Worm (Caenorhabditis elegans): ENCODE data around the gene srb-1.
A peak's percentile ranks its signal among the peaks of the same experiment; 100 is the strongest.

The srb-1 gene

DNA sequence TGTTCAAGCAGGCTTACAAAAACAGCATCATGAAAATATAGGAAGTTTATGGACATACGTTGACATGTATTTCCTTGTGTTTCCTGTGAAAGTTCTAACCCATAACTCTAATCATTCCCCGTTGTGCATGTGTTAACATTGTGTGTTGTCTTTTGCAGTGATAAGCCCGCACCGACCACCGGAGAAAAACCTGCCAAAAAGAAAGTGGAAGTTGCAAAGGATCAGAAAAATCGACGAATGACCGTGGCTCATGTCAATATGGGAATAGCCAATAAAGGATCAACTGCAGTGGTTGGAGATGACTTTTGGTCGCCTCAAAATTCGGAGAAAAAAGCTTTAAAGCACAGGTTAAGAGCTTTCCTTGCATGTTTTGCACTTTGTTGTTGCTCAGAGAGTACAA, 34.5 kb upstream of the srb-1 start:
- no peak for TF ChIP-seq blmp-1 (tag; optimal IDR thresholded peaks at IDR 0.05)
- no peak for TF ChIP-seq nhr-76 (tag; optimal IDR thresholded peaks at IDR 0.05)
- TF ChIP-seq ceh-43 (GFP tag; optimal IDR thresholded peaks at IDR 0.05) = no peak
- no peak for TF ChIP-seq sem-2 (GFP tag; optimal IDR thresholded peaks at IDR 0.05)
- no peak for TF ChIP-seq ceh-39 (tag; optimal IDR thresholded peaks at IDR 0.05)
- TF ChIP-seq zip-8 (tag; optimal IDR thresholded peaks at IDR 0.05) = no peak
- no peak for TF ChIP-seq lin-13 (tag; optimal IDR thresholded peaks at IDR 0.05)
- no peak for TF ChIP-seq sptf-1 (tag; optimal IDR thresholded peaks at IDR 0.05)
- no peak for TF ChIP-seq mls-2 (tag; optimal IDR thresholded peaks at IDR 0.05)

DNA sequence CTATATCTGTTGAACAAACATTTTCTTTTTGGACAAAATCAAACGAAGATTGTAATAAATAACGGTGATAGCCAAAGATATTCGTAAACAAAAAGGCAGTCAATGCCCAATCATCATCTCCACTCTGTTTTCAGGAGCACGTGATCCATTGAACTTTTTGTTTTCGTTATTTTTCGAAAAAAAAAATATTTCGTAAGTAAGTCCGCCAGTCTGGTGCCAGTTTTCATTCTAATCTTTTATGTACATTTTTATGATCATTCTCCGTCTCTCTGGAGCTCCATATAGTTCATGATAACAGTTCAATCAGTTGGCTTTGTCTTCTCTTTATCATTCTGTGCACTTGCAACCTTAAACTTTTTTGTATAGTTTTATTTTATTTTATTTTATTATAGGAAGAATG, 32.1 kb upstream of the srb-1 start, which contains the start of gene ampd-1:
Gene ampd-1 (plus strand): TSS at position 393 of the 400 bp plus-strand sequence.
- TF ChIP-seq elt-3 (tag; optimal IDR thresholded peaks at IDR 0.05) = no peak
- no peak for TF ChIP-seq ces-1 (GFP tag; optimal IDR thresholded peaks at IDR 0.05)
- TF ChIP-seq bed-3 (GFP tag; optimal IDR thresholded peaks at IDR 0.05) = no peak
- no peak for TF ChIP-seq tbx-8 (GFP tag; optimal IDR thresholded peaks at IDR 0.05)
- no peak for TF ChIP-seq nhr-12 (tag; optimal IDR thresholded peaks at IDR 0.05)
- TF ChIP-seq pha-4 (tag; optimal IDR thresholded peaks at IDR 0.05) = no peak
- TF ChIP-seq sptf-1 (tag; optimal IDR thresholded peaks at IDR 0.05) = no peak
- TF ChIP-seq nhr-28 (tag; optimal IDR thresholded peaks at IDR 0.05) = no peak
- TF ChIP-seq ham-2 (GFP tag; optimal IDR thresholded peaks at IDR 0.05) = no peak
- TF ChIP-seq ztf-11 (tag; optimal IDR thresholded peaks at IDR 0.05) = no peak
- TF ChIP-seq lin-13 (tag; optimal IDR thresholded peaks at IDR 0.05) = no peak
- TF ChIP-seq unc-120 (tag; optimal IDR thresholded peaks at IDR 0.05; ENCODE audit: poor library complexity, severe bottlenecking) = no peak
- no peak for TF ChIP-seq nhr-76 (tag; optimal IDR thresholded peaks at IDR 0.05)
- no peak for TF ChIP-seq lsy-2 (tag; optimal IDR thresholded peaks at IDR 0.05)
- no peak for TF ChIP-seq ceh-83 (GFP tag; optimal IDR thresholded peaks at IDR 0.05)
- TF ChIP-seq nhr-2 (tag; optimal IDR thresholded peaks at IDR 0.05) = no peak
- TF ChIP-seq unc-39 (tag; optimal IDR thresholded peaks at IDR 0.05) = no peak
- TF ChIP-seq zip-8 (tag; optimal IDR thresholded peaks at IDR 0.05) = no peak
- no peak for TF ChIP-seq mab-5 (tag; optimal IDR thresholded peaks at IDR 0.05)
- no peak for TF ChIP-seq hlh-1 (tag; optimal IDR thresholded peaks at IDR 0.05)

DNA sequence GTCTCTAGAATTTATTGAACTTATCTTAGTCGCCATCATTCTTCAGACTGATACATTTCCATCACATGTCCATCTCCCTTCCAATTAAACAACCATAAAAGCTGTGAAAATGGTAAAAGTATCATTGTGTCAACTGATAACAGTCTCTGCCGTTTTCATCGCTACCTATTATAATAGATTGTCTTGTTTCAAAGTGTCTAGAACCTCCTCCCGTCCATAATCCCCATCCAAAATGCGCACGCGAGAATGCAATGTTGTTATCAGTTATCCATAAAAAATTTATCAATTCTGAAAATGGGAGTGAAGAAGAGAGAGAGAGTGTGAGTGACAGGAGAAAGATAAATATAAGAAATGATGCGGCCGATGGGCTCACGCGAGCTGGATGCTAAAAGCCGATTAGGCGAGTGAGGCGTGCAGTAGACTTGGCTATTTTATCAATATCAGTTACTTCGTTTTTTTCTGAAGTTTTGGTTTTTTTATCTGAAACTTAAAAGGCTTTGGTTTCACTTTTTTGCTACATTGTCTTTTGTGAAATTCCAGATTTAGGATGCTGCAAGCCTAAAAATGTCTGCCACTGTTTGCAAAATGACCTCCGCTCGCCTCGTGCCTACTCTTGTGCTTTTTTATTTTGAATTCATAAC, 31.2 kb upstream of the srb-1 start:
- TF ChIP-seq zip-8 (tag; optimal IDR thresholded peaks at IDR 0.05) (no peak), ztf-11 (tag; optimal IDR thresholded peaks at IDR 0.05) (no peak), sem-2 (GFP tag; optimal IDR thresholded peaks at IDR 0.05) (no peak), nhr-76 (tag; optimal IDR thresholded peaks at IDR 0.05) (no peak), elt-3 (tag; optimal IDR thresholded peaks at IDR 0.05) (no peak), snpc-4 (tag; optimal IDR thresholded peaks at IDR 0.05) (no peak), mab-5 (tag; optimal IDR thresholded peaks at IDR 0.05) (no peak), nhr-237 (tag; optimal IDR thresholded peaks at IDR 0.05) (no peak)

DNA sequence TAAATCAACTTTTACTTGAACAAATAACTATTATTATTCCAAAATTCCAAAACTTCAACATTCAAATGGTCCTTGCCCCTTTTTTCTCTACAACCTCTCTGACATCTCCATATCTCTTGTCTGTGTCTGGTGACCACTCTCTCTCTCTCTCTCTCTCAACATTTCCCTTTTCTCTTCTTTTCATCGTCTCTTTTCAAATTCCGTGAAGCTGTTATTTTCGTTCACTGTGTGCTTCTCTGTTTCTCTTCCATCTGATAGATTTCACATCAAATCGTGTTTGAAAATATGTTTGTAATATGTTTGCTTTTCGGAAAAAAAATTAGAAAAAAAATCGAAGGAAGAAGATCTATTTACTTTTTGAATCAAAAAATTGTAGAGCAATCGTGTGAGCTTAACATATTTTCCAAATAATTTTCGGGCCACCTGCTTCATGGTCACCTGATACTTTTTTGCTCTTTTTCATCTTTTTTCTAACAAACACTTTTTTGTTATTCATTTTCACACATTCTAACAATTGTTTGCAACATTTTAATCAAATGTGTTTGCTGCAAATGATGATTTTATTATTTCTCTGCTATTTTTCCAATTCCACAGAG, 30.3 kb upstream of the srb-1 start:
- peak; percentile 58 for TF ChIP-seq unc-120 (tag; optimal IDR thresholded peaks at IDR 0.05; ENCODE audit: poor library complexity, severe bottlenecking)
- no peak for TF ChIP-seq cnd-1 (tag; optimal IDR thresholded peaks at IDR 0.05)
- no peak for TF ChIP-seq mab-5 (tag; optimal IDR thresholded peaks at IDR 0.05)
- TF ChIP-seq ztf-11 (tag; optimal IDR thresholded peaks at IDR 0.05) = no peak
- peak; percentile 13 for TF ChIP-seq mep-1 (tag; optimal IDR thresholded peaks at IDR 0.05)
- peak; percentile 10 for TF ChIP-seq unc-62 (GFP tag; optimal IDR thresholded peaks at IDR 0.05)

DNA sequence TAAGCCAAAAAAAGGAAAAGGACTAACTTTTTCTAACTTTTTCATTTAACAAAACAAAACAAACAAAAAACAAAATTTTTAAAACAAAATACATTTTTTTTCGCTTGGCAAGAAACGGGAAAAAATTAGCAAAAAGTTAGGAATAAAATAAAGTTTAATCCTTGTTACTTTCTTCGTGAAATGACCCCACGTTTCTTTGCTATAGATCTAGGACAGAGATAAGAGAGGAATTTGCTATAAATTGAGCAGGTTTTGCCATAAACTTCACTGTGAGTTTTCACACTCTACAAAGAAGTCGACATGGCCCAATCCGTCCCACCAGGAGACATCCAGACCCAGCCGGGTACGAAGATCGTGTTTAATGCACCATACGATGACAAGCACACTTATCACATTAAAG, 28.7 kb upstream of the srb-1 start, which contains the start of gene msp-50:
Gene msp-50 (plus strand): TSS at position 301 of the 400 bp plus-strand sequence.
- no peak for TF ChIP-seq sptf-1 (tag; optimal IDR thresholded peaks at IDR 0.05)
- TF ChIP-seq flh-1 (GFP tag; optimal IDR thresholded peaks at IDR 0.05) = no peak

Measured in whole organism, mixed stage, embryonic.